Worm (Caenorhabditis elegans) whole organism, L3 larva: ENCODE results near the gene nhr-63.

Source experiments
- R02D3.7 ChIP-seq: fragments of 150-350 bp; optimal IDR thresholded peaks from 2 replicates; lab custom pipeline; 2014; ENCODE audit warnings: missing biosample characterization, missing genetic modification characterization
- ZK546.5 ChIP-seq: sonication (generic microtip); optimal IDR thresholded peaks from 2 replicates; lab custom pipeline; 2017; ENCODE audit warnings: missing biosample characterization, missing genetic modification characterization
- ama-1 ChIP-seq: fragments of 150-350 bp; optimal IDR thresholded peaks from 2 replicates; lab custom pipeline; 2018
- ceh-28 ChIP-seq: fragments of 150-350 bp; optimal IDR thresholded peaks from 2 replicates; lab custom pipeline; 2014; ENCODE audit warnings: missing biosample characterization, missing genetic modification reagents, missing genetic modification characterization
- ceh-9 ChIP-seq: sonication (generic microtip); optimal IDR thresholded peaks from 2 replicates; lab custom pipeline; 2018; ENCODE audit warnings: missing biosample characterization, missing genetic modification characterization
- egl-27 ChIP-seq: sonication (generic microtip); optimal IDR thresholded peaks from 4 replicates; lab custom pipeline; 2017; ENCODE audit warnings: missing biosample characterization, missing genetic modification reagents, missing genetic modification characterization
- egl-5 ChIP-seq: fragments of 150-350 bp; optimal IDR thresholded peaks from 2 replicates; lab custom pipeline; 2017; ENCODE audit warnings: missing biosample characterization, missing genetic modification reagents, missing genetic modification characterization, inconsistent platforms
- elt-1 ChIP-seq: fragments of 150-350 bp; optimal IDR thresholded peaks from 2 replicates; lab custom pipeline; 2014; ENCODE audit warnings: missing biosample characterization, missing genetic modification characterization
- elt-2 ChIP-seq: sonication (generic microtip); optimal IDR thresholded peaks from 2 replicates; lab custom pipeline; 2016; ENCODE audit warnings: missing genetic modification reagents, mild to moderate bottlenecking, missing genetic modification characterization, missing compliant biosample characterization
- elt-3 ChIP-seq, 3 experiments: fragments of 150-350 bp in 1 of 3; sonication (generic microtip) in 2 of 3; optimal IDR thresholded peaks; 2 replicates in 2 of 3; 4 replicates in 1 of 3; lab custom pipeline; 2014 to 2017; ENCODE audit warnings: missing biosample characterization in 3 of 3, missing genetic modification characterization in 3 of 3
- eor-1 ChIP-seq, 2 experiments: fragments of 150-350 bp; optimal IDR thresholded peaks; 2 replicates each; lab custom pipeline; 2014 to 2018; ENCODE audit warnings: missing biosample characterization in 2 of 2, missing genetic modification characterization in 2 of 2
- fkh-10 ChIP-seq: sonication (generic microtip); optimal IDR thresholded peaks from 2 replicates; lab custom pipeline; 2017; ENCODE audit warnings: missing biosample characterization, missing genetic modification reagents, missing genetic modification characterization
- fkh-2 ChIP-seq: fragments of 150-350 bp; optimal IDR thresholded peaks from 2 replicates; lab custom pipeline; 2014; ENCODE audit warnings: missing biosample characterization, missing genetic modification reagents, missing genetic modification characterization
- fos-1 ChIP-seq: fragments of 150-350 bp; optimal IDR thresholded peaks from 2 replicates; lab custom pipeline; 2014; ENCODE audit warnings: missing biosample characterization, missing genetic modification characterization
- lin-15B ChIP-seq: fragments of 150-350 bp; optimal IDR thresholded peaks from 2 replicates; lab custom pipeline; 2014; ENCODE audit warnings: missing biosample characterization, missing genetic modification characterization
- lin-39 ChIP-seq: fragments of 150-350 bp; optimal IDR thresholded peaks from 2 replicates; lab custom pipeline; 2018; ENCODE audit warnings: missing biosample characterization, missing genetic modification reagents, missing genetic modification characterization
- lsy-12 ChIP-seq: sonication (generic microtip); optimal IDR thresholded peaks from 2 replicates; lab custom pipeline; 2016; ENCODE audit warnings: mild to moderate bottlenecking, missing genetic modification characterization, missing compliant biosample characterization
- mml-1 ChIP-seq: fragments of 150-350 bp; sonication (generic microtip); optimal IDR thresholded peaks from 3 replicates; lab custom pipeline; 2014; ENCODE audit warnings: missing biosample characterization, missing genetic modification characterization
- nfya-1 ChIP-seq: sonication (generic microtip); optimal IDR thresholded peaks from 2 replicates; lab custom pipeline; 2017; ENCODE audit warnings: missing genetic modification characterization, mild to moderate bottlenecking, missing compliant biosample characterization, antibody characterized with exemption, moderate library complexity; ENCODE audit not compliant: insufficient read depth
- nhr-11 ChIP-seq: fragments of 150-350 bp; optimal IDR thresholded peaks from 2 replicates; lab custom pipeline; 2014; ENCODE audit warnings: missing biosample characterization, missing genetic modification characterization
- nhr-12 ChIP-seq: fragments of 150-350 bp; optimal IDR thresholded peaks from 2 replicates; lab custom pipeline; 2014; ENCODE audit warnings: missing biosample characterization, missing genetic modification characterization
- nhr-23 ChIP-seq: fragments of 150-350 bp; optimal IDR thresholded peaks from 2 replicates; lab custom pipeline; 2014; ENCODE audit warnings: missing biosample characterization, missing genetic modification reagents, missing genetic modification characterization
- nhr-237 ChIP-seq: fragments of 150-350 bp; optimal IDR thresholded peaks from 2 replicates; lab custom pipeline; 2014; ENCODE audit warnings: missing biosample characterization, missing genetic modification characterization
- nhr-25 ChIP-seq: sonication (generic microtip); optimal IDR thresholded peaks from 2 replicates; lab custom pipeline; 2017; ENCODE audit warnings: missing biosample characterization, missing genetic modification characterization
- nhr-28 ChIP-seq: fragments of 150-350 bp; optimal IDR thresholded peaks from 2 replicates; lab custom pipeline; 2014; ENCODE audit warnings: missing biosample characterization, missing genetic modification characterization
- nhr-43 ChIP-seq: sonication (generic microtip); optimal IDR thresholded peaks from 2 replicates; lab custom pipeline; 2016; ENCODE audit warnings: mild to moderate bottlenecking, missing genetic modification characterization, missing compliant biosample characterization; ENCODE audit not compliant: poor library complexity, severe bottlenecking
- nhr-76 ChIP-seq: fragments of 150-350 bp; sonication (generic microtip); optimal IDR thresholded peaks from 5 replicates; lab custom pipeline; 2014; ENCODE audit warnings: missing biosample characterization, missing genetic modification characterization
- nhr-77 ChIP-seq: fragments of 150-350 bp; optimal IDR thresholded peaks from 2 replicates; lab custom pipeline; 2014; ENCODE audit warnings: missing biosample characterization, missing genetic modification characterization
- sea-2 ChIP-seq: fragments of 150-350 bp; sonication (generic microtip); optimal IDR thresholded peaks from 4 replicates; lab custom pipeline; 2014; ENCODE audit warnings: missing biosample characterization, missing genetic modification reagents, missing genetic modification characterization
- skn-1 ChIP-seq: fragments of 150-350 bp; optimal IDR thresholded peaks from 2 replicates; lab custom pipeline; 2014; ENCODE audit warnings: missing biosample characterization, missing genetic modification characterization
- tbx-2 ChIP-seq: sonication (generic microtip); optimal IDR thresholded peaks from 2 replicates; lab custom pipeline; 2016; ENCODE audit warnings: mild to moderate bottlenecking, missing genetic modification characterization, missing compliant biosample characterization
- unc-39 ChIP-seq: sonication (generic microtip); optimal IDR thresholded peaks from 4 replicates; lab custom pipeline; 2017; ENCODE audit warnings: missing biosample characterization, missing genetic modification characterization
- zag-1 ChIP-seq: fragments of 150-350 bp; optimal IDR thresholded peaks from 2 replicates; lab custom pipeline; 2014; ENCODE audit warnings: missing biosample characterization, missing genetic modification characterization
- ztf-11 ChIP-seq: fragments of 150-350 bp; optimal IDR thresholded peaks from 2 replicates; lab custom pipeline; 2014; ENCODE audit warnings: missing biosample characterization, missing genetic modification characterization

nhr-63 gene

ce11 chrV:15959456-15959855, 42.9 kb upstream of the nhr-63 start:
- no peak for TF ChIP-seq tbx-2 (tag; lab: Kevin White, UChicago)

ce11 chrV:15965114-15965513, 37.3 kb upstream of the nhr-63 start, which contains the start of gene sri-2:
sri-2 (minus strand) TSS chrV:15965214.
- TF ChIP-seq nhr-237 (tag; lab: Kevin White, UChicago) (no peak), ceh-9 (tag; lab: Kevin White, UChicago) (no peak)
- TF ChIP-seq, all 47 proteins: peak for 0

- TF ChIP-seq nhr-28 (tag; lab: Kevin White, UChicago) (no peak), fos-1 (tag; lab: Kevin White, UChicago) (no peak), nhr-25 (tag; lab: Kevin White, UChicago) (no peak), nhr-12 (tag; lab: Kevin White, UChicago) (no peak), nhr-76 (tag; lab: Kevin White, UChicago) (no peak), zag-1 (tag; lab: Kevin White, UChicago) (no peak), elt-3 (tag; optimal IDR thresholded peaks at IDR 0.05; lab: Kevin White, UChicago) (no peak), skn-1 (tag; lab: Kevin White, UChicago) (no peak), nhr-11 (no peak), mml-1 (tag; lab: Kevin White, UChicago) (no peak), nfya-1 (no peak), unc-39 (tag; lab: Kevin White, UChicago) (no peak), R02D3.7 (tag; lab: Kevin White, UChicago) (no peak), egl-27 (tag; lab: Kevin White, UChicago) (no peak), elt-1 (no peak), ama-1 (lab: Kevin White, UChicago) (no peak), tbx-2 (tag; lab: Kevin White, UChicago) (no peak), lin-39 (tag; lab: Kevin White, UChicago) (no peak), fkh-2 (tag; lab: Kevin White, UChicago) (no peak)
Observed at ce11 chrV:15967542-15967941, 34.8 kb upstream of the nhr-63 start, which contains the start of gene sri-1. sri-1 (minus strand) TSS chrV:15967642.

ce11 chrV:15969653-15970052, 32.7 kb upstream of the nhr-63 start, which contains the start of gene F36G9.7:
F36G9.7 (minus strand) TSS chrV:15969753.
- TF ChIP-seq ZK546.5 (tag; lab: Kevin White, UChicago) (no peak), ceh-28 (tag; lab: Kevin White, UChicago) (no peak), elt-3 (tag; optimal IDR thresholded peaks at IDR 0.05; lab: Kevin White, UChicago) (no peak), nhr-77 (tag; lab: Kevin White, UChicago) (no peak), elt-1 (no peak), elt-2 (tag; lab: Kevin White, UChicago) (no peak), egl-5 (tag; lab: Kevin White, UChicago) (no peak), nhr-43 (tag; lab: Kevin White, UChicago) (no peak), nhr-23 (no peak), ama-1 (lab: Kevin White, UChicago) (no peak), zag-1 (tag; lab: Kevin White, UChicago) (no peak)
- TF ChIP-seq, all 47 proteins: peak for 0

ce11 chrV:15970820-15971219, 31.6 kb upstream of the nhr-63 start:
- TF ChIP-seq unc-39 (tag; lab: Kevin White, UChicago) (no peak), egl-5 (tag; lab: Kevin White, UChicago) (no peak), eor-1 (tag; optimal IDR thresholded peaks at IDR 0.05; lab: Kevin White, UChicago) (no peak), nhr-43 (tag; lab: Kevin White, UChicago) (no peak), elt-2 (tag; lab: Kevin White, UChicago) (no peak), nhr-237 (tag; lab: Kevin White, UChicago) (no peak), lin-15B (tag; lab: Kevin White, UChicago) (no peak), fkh-10 (GFP tag; lab: Kevin White, UChicago) (no peak), elt-3 (tag; optimal IDR thresholded peaks at IDR 0.05; lab: Kevin White, UChicago) (no peak), lsy-12 (tag; lab: Kevin White, UChicago) (no peak), ztf-11 (tag; lab: Kevin White, UChicago) (no peak), R02D3.7 (tag; lab: Kevin White, UChicago) (no peak), egl-27 (tag; lab: Kevin White, UChicago) (no peak), nhr-23 (no peak), sea-2 (GFP tag; lab: Kevin White, UChicago) (no peak)
